Worm (Caenorhabditis elegans) whole organism, L1 larva: ENCODE measurements around the gene dhrs-4.

ENCODE experiments used
- alr-1 ChIP-seq: fragments of 200-800 bp; sonication (Bioruptor generic); optimal IDR thresholded peaks from 2 replicates; lab custom pipeline; 2018; ENCODE audit warnings: borderline replicate concordance, mild to moderate bottlenecking, missing genetic modification characterization, missing compliant biosample characterization
- aly-2 ChIP-seq: fragments of 150-350 bp; optimal IDR thresholded peaks from 2 replicates; lab custom pipeline; 2014; ENCODE audit warnings: missing biosample characterization, missing genetic modification characterization
- ces-1 ChIP-seq: fragments of 150-350 bp; optimal IDR thresholded peaks from 2 replicates; lab custom pipeline; 2014; ENCODE audit warnings: missing biosample characterization, missing genetic modification reagents, missing genetic modification characterization
- fkh-10 ChIP-seq: sonication (generic microtip); optimal IDR thresholded peaks from 2 replicates; lab custom pipeline; 2017; ENCODE audit warnings: missing biosample characterization, missing genetic modification reagents, missing genetic modification characterization
- fos-1 ChIP-seq: fragments of 150-350 bp; optimal IDR thresholded peaks from 2 replicates; lab custom pipeline; 2014; ENCODE audit warnings: missing biosample characterization, missing genetic modification characterization
- nhr-77 ChIP-seq: fragments of 150-350 bp; optimal IDR thresholded peaks from 2 replicates; lab custom pipeline; 2014; ENCODE audit warnings: missing biosample characterization, missing genetic modification characterization
- pqm-1 ChIP-seq: sonication (generic microtip); optimal IDR thresholded peaks from 3 replicates; lab custom pipeline; 2017; ENCODE audit warnings: missing biosample characterization, missing genetic modification characterization
- ztf-11 ChIP-seq, 2 experiments: sonication (generic microtip); optimal IDR thresholded peaks; 2 replicates each; lab custom pipeline; 2016 to 2017; ENCODE audit warnings: missing genetic modification characterization in 2 of 2, missing biosample characterization in 1 of 2, missing compliant biosample characterization in 1 of 2

- TF ChIP-seq ces-1 (GFP tag; lab: Kevin White, UChicago) (no peak), alr-1 (tag; lab: Kevin White, UChicago) (no peak), fkh-10 (GFP tag; lab: Kevin White, UChicago) (no peak), ztf-11 (tag; optimal IDR thresholded peaks at IDR 0.05; lab: Kevin White, UChicago) (no peak), aly-2 (tag; lab: Kevin White, UChicago) (no peak), pqm-1 (no peak), nhr-77 (peak; percentile 23), fos-1 (no peak)
Measured at ce11 chrV:12904054-12904453, 18.4 kb upstream of the dhrs-4 start, which contains the start of gene ttr-27.
